Worm (Caenorhabditis elegans) whole organism, L4 larva: ENCODE measurements around the gene Y75B12B.13.

Experiments
- R02D3.7 ChIP-seq: fragments of 150-350 bp; sonication (generic microtip); optimal IDR thresholded peaks from 3 replicates; lab custom pipeline; 2014; ENCODE audit warnings: missing biosample characterization, missing genetic modification characterization
- T20F7.1 ChIP-seq: fragments of 200-800 bp; sonication (Bioruptor generic); optimal IDR thresholded peaks from 2 replicates; lab custom pipeline; 2018; ENCODE audit warnings: mild to moderate bottlenecking, missing genetic modification characterization, missing compliant biosample characterization
- Y48G9A.11 ChIP-seq: fragments of 200-800 bp; sonication (Bioruptor generic); IDR thresholded peaks from 2 replicates; pipeline ENCODE4 v1.3.6; 2022; ENCODE audit warnings: missing genetic modification reagents, missing genetic modification characterization, missing compliant biosample characterization
- Y75B8A.6 ChIP-seq: fragments of 200-800 bp; sonication (Bioruptor generic); IDR thresholded peaks from 2 replicates; pipeline ENCODE4 v1.3.6; 2022; ENCODE audit warnings: missing genetic modification reagents, missing genetic modification characterization, missing compliant biosample characterization
- aly-2 ChIP-seq: sonication (generic microtip); optimal IDR thresholded peaks from 2 replicates; lab custom pipeline; 2018; ENCODE audit warnings: missing biosample characterization, missing genetic modification characterization
- ama-1 ChIP-seq: fragments of 150-350 bp; optimal IDR thresholded peaks from 2 replicates; lab custom pipeline; 2014; ENCODE audit warnings: inconsistent platforms, mixed read lengths
- arid-1 ChIP-seq: fragments of 200-800 bp; sonication (Bioruptor generic); conservative IDR thresholded peaks from 2 replicates; pipeline ENCODE4 v1.3.6; 2022; ENCODE audit warnings: missing genetic modification reagents, missing genetic modification characterization, missing compliant biosample characterization
- attf-4 ChIP-seq: sonication (generic microtip); optimal IDR thresholded peaks from 3 replicates; lab custom pipeline; 2017; ENCODE audit warnings: missing biosample characterization, missing genetic modification characterization
- ceh-28 ChIP-seq: fragments of 150-350 bp; optimal IDR thresholded peaks from 2 replicates; lab custom pipeline; 2014; ENCODE audit warnings: missing biosample characterization, missing genetic modification reagents, missing genetic modification characterization
- ceh-32 ChIP-seq: sonication (generic microtip); optimal IDR thresholded peaks from 2 replicates; lab custom pipeline; 2016; ENCODE audit warnings: mild to moderate bottlenecking, missing genetic modification characterization, missing compliant biosample characterization; ENCODE audit not compliant: poor library complexity
- cey-2 ChIP-seq: sonication (generic microtip); optimal IDR thresholded peaks from 3 replicates; lab custom pipeline; 2017; ENCODE audit warnings: missing genetic modification characterization, mild to moderate bottlenecking, missing compliant biosample characterization, antibody characterized with exemption, borderline replicate concordance; ENCODE audit not compliant: insufficient read depth
- daf-19 ChIP-seq: fragments of 200-800 bp; sonication (Bioruptor generic); conservative IDR thresholded peaks from 2 replicates; pipeline ENCODE4 v1.3.6; 2022; ENCODE audit warnings: missing genetic modification characterization, missing compliant biosample characterization
- dmd-8 ChIP-seq: fragments of 200-800 bp; sonication (Bioruptor generic); IDR thresholded peaks from 2 replicates; pipeline ENCODE4 v1.3.6; 2022; ENCODE audit warnings: missing genetic modification characterization, missing compliant biosample characterization
- dmd-9 ChIP-seq: fragments of 200-800 bp; sonication (Bioruptor generic); IDR thresholded peaks from 2 replicates; pipeline ENCODE4 v1.3.6; 2022; ENCODE audit warnings: missing genetic modification reagents, missing genetic modification characterization, missing compliant biosample characterization
- dpl-1 ChIP-seq: fragments of 150-350 bp; optimal IDR thresholded peaks from 2 replicates; lab custom pipeline; 2014; ENCODE audit warnings: missing biosample characterization, missing genetic modification reagents, missing genetic modification characterization
- duxl-1 ChIP-seq: sonication (generic microtip); optimal IDR thresholded peaks from 2 replicates; lab custom pipeline; 2016; ENCODE audit warnings: mild to moderate bottlenecking, missing genetic modification characterization, moderate library complexity, missing compliant biosample characterization; ENCODE audit not compliant: poor library complexity
- dve-1 ChIP-seq: sonication (generic microtip); optimal IDR thresholded peaks from 2 replicates; lab custom pipeline; 2017; ENCODE audit warnings: antibody characterized with exemption, mild to moderate bottlenecking, missing genetic modification characterization, missing compliant biosample characterization; ENCODE audit not compliant: insufficient read depth
- egl-43 ChIP-seq: fragments of 200-800 bp; sonication (Bioruptor generic); IDR thresholded peaks from 2 replicates; pipeline ENCODE4 v1.3.6; 2022; ENCODE audit warnings: missing genetic modification reagents, missing genetic modification characterization, missing compliant biosample characterization
- fkh-10 ChIP-seq: fragments of 150-350 bp; optimal IDR thresholded peaks from 2 replicates; lab custom pipeline; 2014; ENCODE audit warnings: missing biosample characterization, missing genetic modification reagents, missing genetic modification characterization
- hif-1 ChIP-seq, 2 experiments: sonication (generic microtip); optimal IDR thresholded peaks; 2 replicates each; lab custom pipeline; 2016 to 2017; ENCODE audit warnings: missing compliant biosample characterization in 2 of 2, missing genetic modification characterization in 2 of 2, missing genetic modification reagents in 2 of 2, missing genotype in 2 of 2, mild to moderate bottlenecking in 1 of 2
- hlh-30 ChIP-seq: sonication (generic microtip); optimal IDR thresholded peaks from 2 replicates; lab custom pipeline; 2017; ENCODE audit warnings: antibody characterized with exemption, mild to moderate bottlenecking, missing genetic modification characterization, missing compliant biosample characterization; ENCODE audit not compliant: insufficient read depth
- lim-7 ChIP-seq: fragments of 200-800 bp; sonication (Bioruptor generic); IDR thresholded peaks from 2 replicates; pipeline ENCODE4 v1.3.6; 2022; ENCODE audit warnings: missing genetic modification characterization, missing compliant biosample characterization
- lin-15B ChIP-seq: fragments of 150-350 bp; sonication (generic microtip); optimal IDR thresholded peaks from 3 replicates; lab custom pipeline; 2014; ENCODE audit warnings: missing biosample characterization, missing genetic modification characterization
- lin-29 ChIP-seq: fragments of 200-800 bp; sonication (Bioruptor generic); IDR thresholded peaks from 2 replicates; pipeline ENCODE4 v1.3.6; 2022; ENCODE audit warnings: missing genetic modification reagents, missing genetic modification characterization, missing compliant biosample characterization
- lin-38 ChIP-seq: fragments of 200-800 bp; sonication (Bioruptor generic); IDR thresholded peaks from 2 replicates; pipeline ENCODE4 v1.3.6; 2022; ENCODE audit warnings: missing genetic modification reagents, missing genetic modification characterization, missing compliant biosample characterization
- lir-3 ChIP-seq: sonication (generic microtip); optimal IDR thresholded peaks from 2 replicates; lab custom pipeline; 2016; ENCODE audit warnings: mild to moderate bottlenecking, missing genetic modification characterization, missing compliant biosample characterization
- mdl-1 ChIP-seq, 2 experiments: fragments of 150-350 bp in 1 of 2; sonication (generic microtip) in 1 of 2; optimal IDR thresholded peaks; 2 replicates each; lab custom pipeline; 2014 to 2017; ENCODE audit warnings: missing biosample characterization in 2 of 2, missing genetic modification characterization in 2 of 2
- mep-1 ChIP-seq: fragments of 150-350 bp; sonication (generic microtip); optimal IDR thresholded peaks from 3 replicates; lab custom pipeline; 2014; ENCODE audit warnings: missing biosample characterization, missing genetic modification characterization
- mes-2 ChIP-seq: sonication (generic microtip); optimal IDR thresholded peaks from 2 replicates; lab custom pipeline; 2016; ENCODE audit warnings: missing genotype, mild to moderate bottlenecking, missing genetic modification characterization, missing compliant biosample characterization; ENCODE audit not compliant: poor library complexity, severe bottlenecking
- mxl-2 ChIP-seq: fragments of 200-800 bp; sonication (Bioruptor generic); conservative IDR thresholded peaks from 2 replicates; pipeline ENCODE4 v1.3.6; 2022; ENCODE audit warnings: missing genetic modification reagents, missing genetic modification characterization, missing compliant biosample characterization
- mxl-3 ChIP-seq: fragments of 200-800 bp; sonication (Bioruptor generic); optimal IDR thresholded peaks from 2 replicates; lab custom pipeline; 2018; ENCODE audit warnings: mild to moderate bottlenecking, missing genetic modification characterization, missing compliant biosample characterization
- nhr-102 ChIP-seq: sonication (generic microtip); optimal IDR thresholded peaks from 2 replicates; lab custom pipeline; 2016; ENCODE audit warnings: mild to moderate bottlenecking, missing genetic modification characterization, moderate library complexity, missing compliant biosample characterization
- nhr-11 ChIP-seq: fragments of 150-350 bp; optimal IDR thresholded peaks from 2 replicates; lab custom pipeline; 2014; ENCODE audit warnings: missing biosample characterization, missing genetic modification characterization
- nhr-111 ChIP-seq: fragments of 200-800 bp; sonication (Bioruptor generic); optimal IDR thresholded peaks from 2 replicates; lab custom pipeline; 2018; ENCODE audit warnings: mild to moderate bottlenecking, missing genetic modification characterization, missing compliant biosample characterization
- nhr-28 ChIP-seq: fragments of 150-350 bp; optimal IDR thresholded peaks from 2 replicates; lab custom pipeline; 2014; ENCODE audit warnings: missing biosample characterization, missing genetic modification characterization
- nhr-42 ChIP-seq: fragments of 200-800 bp; sonication (Bioruptor generic); IDR thresholded peaks from 2 replicates; pipeline ENCODE4 v1.3.6; 2022; ENCODE audit warnings: missing genetic modification characterization, missing compliant biosample characterization
- nhr-48 ChIP-seq: sonication (generic microtip); optimal IDR thresholded peaks from 2 replicates; lab custom pipeline; 2016; ENCODE audit warnings: mild to moderate bottlenecking, missing genetic modification characterization, missing compliant biosample characterization
- nhr-6 ChIP-seq: fragments of 150-350 bp; optimal IDR thresholded peaks from 2 replicates; lab custom pipeline; 2014; ENCODE audit warnings: missing biosample characterization, missing genetic modification characterization
- nhr-76 ChIP-seq: fragments of 150-350 bp; optimal IDR thresholded peaks from 2 replicates; lab custom pipeline; 2014; ENCODE audit warnings: missing biosample characterization, missing genetic modification characterization
- nhr-77 ChIP-seq: fragments of 150-350 bp; optimal IDR thresholded peaks from 2 replicates; lab custom pipeline; 2014; ENCODE audit warnings: missing biosample characterization, missing genetic modification characterization
- php-3 ChIP-seq: fragments of 200-800 bp; sonication (Bioruptor generic); IDR thresholded peaks from 2 replicates; pipeline ENCODE4 v1.3.6; 2022; ENCODE audit warnings: missing genetic modification reagents, missing genetic modification characterization, missing compliant biosample characterization
- rbr-2 ChIP-seq: sonication (generic microtip); optimal IDR thresholded peaks from 2 replicates; lab custom pipeline; 2016; ENCODE audit warnings: missing genotype, missing genetic modification characterization, missing compliant biosample characterization
- saeg-2 ChIP-seq: fragments of 200-800 bp; sonication (Bioruptor generic); IDR thresholded peaks from 2 replicates; pipeline ENCODE4 v1.3.6; 2022; ENCODE audit warnings: missing genetic modification reagents, missing genetic modification characterization, missing compliant biosample characterization
- skn-1 ChIP-seq: fragments of 150-350 bp; optimal IDR thresholded peaks from 2 replicates; lab custom pipeline; 2014; ENCODE audit warnings: missing biosample characterization, missing genetic modification characterization
- spr-1 ChIP-seq: sonication (generic microtip); optimal IDR thresholded peaks from 2 replicates; lab custom pipeline; 2016; ENCODE audit warnings: mild to moderate bottlenecking, missing genetic modification characterization, missing compliant biosample characterization
- tag-97 ChIP-seq: fragments of 200-800 bp; sonication (Bioruptor generic); IDR thresholded peaks from 2 replicates; pipeline ENCODE4 v1.3.6; 2022; ENCODE audit warnings: missing genetic modification characterization, missing compliant biosample characterization
- unc-130 ChIP-seq: sonication (generic microtip); optimal IDR thresholded peaks from 2 replicates; lab custom pipeline; 2016; ENCODE audit warnings: missing genetic modification reagents, missing genetic modification characterization, missing compliant biosample characterization
- unc-62 ChIP-seq, 3 experiments: fragments of 150-350 bp in 1 of 3; sonication (generic microtip); optimal IDR thresholded peaks in 2 of 3; peaks in 1 of 3; 1 replicate in 1 of 3; 2 replicates in 2 of 3; lab custom pipeline; 2014 to 2017; ENCODE audit warnings: missing biosample characterization in 3 of 3, missing genetic modification characterization in 3 of 3, missing genetic modification reagents in 3 of 3, missing genotype in 1 of 3
- zag-1 ChIP-seq: fragments of 150-350 bp; optimal IDR thresholded peaks from 2 replicates; lab custom pipeline; 2014; ENCODE audit warnings: missing biosample characterization, missing genetic modification characterization
- ztf-11 ChIP-seq: fragments of 150-350 bp; optimal IDR thresholded peaks from 2 replicates; lab custom pipeline; 2014; ENCODE audit warnings: missing biosample characterization, missing genetic modification characterization
- ztf-7 ChIP-seq: fragments of 150-350 bp; optimal IDR thresholded peaks from 2 replicates; lab custom pipeline; 2014; ENCODE audit warnings: missing biosample characterization, missing genetic modification characterization

The Y75B12B.13 gene

ce11 chrV:15192377-15192776 is 1.4 kb downstream of the Y75B12B.13 start, which contains the start of gene plc-2 (continued):
- TF ChIP-seq nhr-76 (tag; lab: Kevin White, UChicago) (no peak), lin-38 (GFP tag; lab: Robert Waterston, UW) (peak; percentile 35; the same call in 1 of the 2 replicates), ztf-11 (tag; lab: Kevin White, UChicago) (no peak), cey-2 (tag; lab: Kevin White, UChicago) (no peak), ama-1 (lab: Kevin White, UChicago) (no peak), mep-1 (tag; lab: Kevin White, UChicago) (peak; percentile 13), mes-2 (tag; lab: Kevin White, UChicago) (peak; percentile 35), tag-97 (GFP tag; lab: Robert Waterston, UW) (no peak), arid-1 (no peak), egl-43 (GFP tag; lab: Robert Waterston, UW) (no peak), mxl-3 (GFP tag; lab: Kevin White, UChicago) (peak; percentile 24), lin-29 (no peak), unc-130 (GFP tag; lab: Kevin White, UChicago) (no peak), dve-1 (tag; lab: Kevin White, UChicago) (peak; percentile 78), duxl-1 (tag; lab: Kevin White, UChicago) (no peak), nhr-48 (tag; lab: Kevin White, UChicago) (no peak), R02D3.7 (tag; lab: Kevin White, UChicago) (no peak), attf-4 (tag; lab: Kevin White, UChicago) (no peak), saeg-2 (GFP tag; lab: Robert Waterston, UW) (no peak), ztf-7 (tag; lab: Kevin White, UChicago) (no peak), lir-3 (tag; lab: Kevin White, UChicago) (no peak), ceh-32 (no peak), unc-62 (GFP tag; optimal IDR thresholded peaks at IDR 0.05 in 1 of 2; lab: Kevin White, UChicago) (peak in 1 of 2 experiments; percentile 13), unc-62 (tag; optimal IDR thresholded peaks at IDR 0.05; lab: Kevin White, UChicago) (no peak), hif-1 (tag; optimal IDR thresholded peaks at IDR 0.05; lab: Kevin White, UChicago) (no peak), nhr-6 (peak; percentile 81), rbr-2 (tag; lab: Kevin White, UChicago) (no peak), T20F7.1 (no peak), mxl-2 (GFP tag; lab: Robert Waterston, UW) (no peak), nhr-102 (tag; lab: Kevin White, UChicago) (no peak), nhr-42 (GFP tag; lab: Robert Waterston, UW) (no peak), dmd-8 (GFP tag; lab: Robert Waterston, UW) (no peak), Y48G9A.11 (GFP tag; lab: Robert Waterston, UW) (no peak), nhr-28 (tag; lab: Kevin White, UChicago) (peak; percentile 82), fkh-10 (GFP tag; lab: Kevin White, UChicago) (no peak), nhr-11 (no peak), nhr-111 (GFP tag; lab: Kevin White, UChicago) (no peak), dpl-1 (GFP tag; lab: Kevin White, UChicago) (no peak), Y75B8A.6 (GFP tag; lab: Robert Waterston, UW) (no peak), lim-7 (GFP tag; lab: Robert Waterston, UW) (no peak), hlh-30 (tag; lab: Kevin White, UChicago) (peak; percentile 44), lin-15B (tag; lab: Kevin White, UChicago) (no peak), skn-1 (tag; lab: Kevin White, UChicago) (no peak), spr-1 (no peak), dmd-9 (no peak), php-3 (GFP tag; lab: Robert Waterston, UW) (no peak), aly-2 (tag; lab: Kevin White, UChicago) (no peak), zag-1 (no peak), mdl-1 (tag; optimal IDR thresholded peaks at IDR 0.05; lab: Kevin White, UChicago) (no peak), ceh-28 (tag; lab: Kevin White, UChicago) (no peak), daf-19 (GFP tag; lab: Robert Waterston, UW) (no peak), nhr-77 (tag; lab: Kevin White, UChicago) (peak; percentile 31)
